Worm (Caenorhabditis elegans) whole organism, late embryonic: Measurements from ENCODE around the gene srd-25.

ENCODE experiments used
- ama-1 ChIP-seq: fragments of 150-350 bp; optimal IDR thresholded peaks from 2 replicates; lab custom pipeline; 2014
- ceh-24 ChIP-seq: sonication (generic microtip); optimal IDR thresholded peaks from 2 replicates; lab custom pipeline; 2016; ENCODE audit warnings: mild to moderate bottlenecking, missing genetic modification characterization, missing compliant biosample characterization
- dve-1 ChIP-seq: sonication (generic microtip); optimal IDR thresholded peaks from 2 replicates; lab custom pipeline; 2017; ENCODE audit warnings: antibody characterized with exemption, mild to moderate bottlenecking, missing genetic modification characterization, missing compliant biosample characterization
- fax-1 ChIP-seq: sonication (generic microtip); optimal IDR thresholded peaks from 2 replicates; lab custom pipeline; 2016; ENCODE audit warnings: missing genotype, missing genetic modification characterization, missing compliant biosample characterization
- rnt-1 ChIP-seq: sonication (generic microtip); optimal IDR thresholded peaks from 2 replicates; lab custom pipeline; 2016; ENCODE audit warnings: missing genetic modification characterization, missing compliant biosample characterization
- tbx-2 ChIP-seq: sonication (generic microtip); optimal IDR thresholded peaks from 2 replicates; lab custom pipeline; 2016; ENCODE audit warnings: missing genetic modification characterization, missing compliant biosample characterization
- ttx-3 ChIP-seq: sonication (generic microtip); optimal IDR thresholded peaks from 2 replicates; lab custom pipeline; 2016; ENCODE audit warnings: missing genetic modification reagents, missing genetic modification characterization, missing compliant biosample characterization
- unc-55 ChIP-seq: sonication (generic microtip); optimal IDR thresholded peaks from 2 replicates; lab custom pipeline; 2017; ENCODE audit warnings: missing biosample characterization, missing genetic modification reagents, missing genetic modification characterization

DNA sequence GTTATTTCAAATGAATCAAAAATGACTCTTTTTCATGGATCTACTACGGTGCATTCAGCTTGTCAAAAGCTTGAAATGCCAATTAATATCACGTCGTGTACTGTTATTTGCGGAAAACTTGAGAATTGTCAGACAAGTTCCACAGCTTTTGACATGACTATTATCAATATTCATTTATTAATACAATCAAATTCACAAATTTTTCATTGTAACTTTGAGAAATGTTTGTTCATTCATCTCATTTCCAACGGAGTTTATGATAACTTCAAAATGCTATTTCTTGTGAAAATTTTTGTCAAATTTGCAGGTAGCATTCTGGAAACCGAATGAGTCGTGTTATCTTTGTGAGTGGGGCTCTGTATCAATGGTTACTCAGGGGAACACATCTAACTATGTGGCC lies 13.7 kb upstream of the srd-25 start, which contains the start of gene C50E3.15:
- no peak for TF ChIP-seq ama-1 (lab: Kevin White, UChicago)
- TF ChIP-seq fax-1 (tag; lab: Kevin White, UChicago) = no peak
- no peak for TF ChIP-seq dve-1 (tag; lab: Kevin White, UChicago)
- no peak for TF ChIP-seq ttx-3 (tag; lab: Kevin White, UChicago)
- TF ChIP-seq tbx-2 (tag; lab: Kevin White, UChicago) = no peak
- TF ChIP-seq unc-55 (GFP tag; lab: Kevin White, UChicago) = no peak
- TF ChIP-seq rnt-1 = no peak
- TF ChIP-seq ceh-24 (tag; lab: Kevin White, UChicago) = no peak
